Worm (Caenorhabditis elegans): ENCODE results near the gene cnd-1.

- TF ChIP-seq klf-2 (GFP tag; conservative IDR thresholded peaks at IDR 0.05): no peak
- no peak for TF ChIP-seq ztf-23 (GFP tag; IDR thresholded peaks at IDR 0.05)
- TF ChIP-seq med-1 (GFP tag; optimal IDR thresholded peaks at IDR 0.05; ENCODE audit: insufficient read depth): no peak
Measured at ce11 chrIII:5202641-5203040, 41.8 kb downstream of the cnd-1 start.

All from whole organism, midembryonic.